Fruit fly (Drosophila melanogaster): Measurements from ENCODE around the gene ppan.
A peak's percentile ranks its signal among the peaks of the same experiment; 100 is the strongest.

Gene ppan

DNA sequence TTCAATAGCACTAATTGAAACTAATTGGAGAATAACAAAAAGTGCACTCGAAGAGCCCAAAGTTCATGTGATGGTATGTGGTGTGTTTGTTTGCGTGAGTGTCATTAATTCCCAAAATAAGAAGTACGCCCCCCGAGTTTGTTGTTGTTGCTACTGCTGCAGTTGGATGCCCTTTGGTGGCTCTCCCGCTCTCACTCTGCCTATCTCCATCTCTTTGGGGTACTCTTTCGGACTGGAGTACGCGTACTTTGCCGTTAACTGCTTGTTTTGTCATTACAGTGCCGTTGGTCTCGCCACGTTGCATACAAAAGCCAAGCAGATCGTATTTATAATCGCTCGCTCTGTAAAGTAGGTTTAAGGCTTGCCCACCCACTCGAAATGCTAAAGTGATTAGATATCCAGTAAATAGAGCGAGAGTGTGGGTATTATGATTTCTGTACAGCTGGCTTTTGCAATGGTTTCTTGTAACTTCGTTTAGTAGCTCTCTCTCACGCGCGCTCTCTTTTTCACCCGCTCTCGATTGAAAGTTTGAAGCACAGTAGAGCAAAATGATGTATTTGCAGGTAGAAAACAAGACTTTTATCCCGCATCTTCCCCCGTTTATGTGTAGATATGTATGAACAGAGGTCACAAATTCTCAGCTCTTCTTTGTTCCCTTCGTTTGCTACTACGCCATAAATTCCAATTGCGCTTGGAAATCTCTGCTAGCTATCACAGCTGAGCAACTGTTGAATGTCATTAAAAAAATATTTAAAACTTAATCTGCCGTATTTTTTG is 3.9 kb upstream of the ppan start (continued):
- no peak for TF ChIP-seq CG9609 (GFP tag; optimal IDR thresholded peaks at IDR 0.05)
- peak; percentile 67 for TF ChIP-seq Oli (tag; optimal IDR thresholded peaks at IDR 0.05)
- no peak for TF ChIP-seq gsb-n (tag; optimal IDR thresholded peaks at IDR 0.05)
- TF ChIP-seq zen2 (GFP tag; IDR thresholded peaks at IDR 0.05; ENCODE audit: partially characterized antibody): no peak
- TF ChIP-seq CG32767 (GFP tag; IDR thresholded peaks at IDR 0.05): no peak
- no peak for TF ChIP-seq CG13894 (tag; optimal IDR thresholded peaks at IDR 0.05)
- TF ChIP-seq gcm (GFP tag; optimal IDR thresholded peaks at IDR 0.05): peak; percentile 55
- TF ChIP-seq CG6654 (GFP tag; optimal IDR thresholded peaks at IDR 0.05): no peak
- no peak for TF ChIP-seq CG1024 (GFP tag; IDR thresholded peaks at IDR 0.05)
- TF ChIP-seq CG15479 (GFP tag; optimal IDR thresholded peaks at IDR 0.05): no peak
- TF ChIP-seq gro (GFP tag; optimal IDR thresholded peaks at IDR 0.05): no peak
- no peak for TF ChIP-seq pita (GFP tag; optimal IDR thresholded peaks at IDR 0.05)
- no peak for TF ChIP-seq eve (GFP tag; optimal IDR thresholded peaks at IDR 0.05)
- no peak for TF ChIP-seq CG8388 (GFP tag; optimal IDR thresholded peaks at IDR 0.05)
- TF ChIP-seq CG4820 (GFP tag; optimal IDR thresholded peaks at IDR 0.05): no peak
- no peak for TF ChIP-seq CG4730 (GFP tag; IDR thresholded peaks at IDR 0.05)
- no peak for TF ChIP-seq pho (GFP tag; optimal IDR thresholded peaks at IDR 0.05)
- no peak for TF ChIP-seq CG34224 (GFP tag; IDR thresholded peaks at IDR 0.05; ENCODE audit: partially characterized antibody)
- no peak for TF ChIP-seq en (GFP tag; optimal IDR thresholded peaks at IDR 0.05)
- TF ChIP-seq CG15601 (tag; optimal IDR thresholded peaks at IDR 0.05): no peak
- TF ChIP-seq CG6765 (GFP tag; optimal IDR thresholded peaks at IDR 0.05): peak; percentile 11
- TF ChIP-seq slbo (GFP tag; IDR thresholded peaks at IDR 0.05): 0 out of 2 replicates have a peak, but pooled peaks have one; percentile 18
- no peak for TF ChIP-seq CG16815 (GFP tag; optimal IDR thresholded peaks at IDR 0.05)
- peak; percentile 79 for TF ChIP-seq CG31365 (tag; optimal IDR thresholded peaks at IDR 0.05)
- no peak for TF ChIP-seq CG14860 (GFP tag; IDR thresholded peaks at IDR 0.05; ENCODE audit: partially characterized antibody)
- TF ChIP-seq CG14667 (GFP tag; IDR thresholded peaks at IDR 0.05): no peak
- TF ChIP-seq mam (GFP tag; optimal IDR thresholded peaks at IDR 0.05): no peak
- TF ChIP-seq ato (GFP tag; IDR thresholded peaks at IDR 0.05; ENCODE audit: partially characterized antibody): no peak
- no peak for TF ChIP-seq CG18011 (GFP tag; optimal IDR thresholded peaks at IDR 0.05)
- no peak for TF ChIP-seq Mad (GFP tag; optimal IDR thresholded peaks at IDR 0.05)
- TF ChIP-seq CG6813 (GFP tag; optimal IDR thresholded peaks at IDR 0.05): peak; percentile 3
- TF ChIP-seq CG2202 (tag; optimal IDR thresholded peaks at IDR 0.05): no peak
- TF ChIP-seq CG11723 (GFP tag; optimal IDR thresholded peaks at IDR 0.05): peak; percentile 23
- no peak for TF ChIP-seq stwl (tag; optimal IDR thresholded peaks at IDR 0.05)
- no peak for TF ChIP-seq sc (optimal IDR thresholded peaks at IDR 0.05)
- peak; percentile 21 for TF ChIP-seq sc (GFP tag; optimal IDR thresholded peaks at IDR 0.05)
- no peak for TF ChIP-seq CG18599 (GFP tag; optimal IDR thresholded peaks at IDR 0.05)
- no peak for TF ChIP-seq sim (GFP tag; IDR thresholded peaks at IDR 0.05)
- no peak for TF ChIP-seq CG16863 (GFP tag; optimal IDR thresholded peaks at IDR 0.05)
- no peak for TF ChIP-seq Dbx (GFP tag; IDR thresholded peaks at IDR 0.05)
- no peak for TF ChIP-seq Sry-β (GFP tag; optimal IDR thresholded peaks at IDR 0.05)
- TF ChIP-seq Fer3 (tag; optimal IDR thresholded peaks at IDR 0.05): peak; percentile 14
- TF ChIP-seq CG42726 (GFP tag; IDR thresholded peaks at IDR 0.05; ENCODE audit: partially characterized antibody): 0 out of 2 replicates have a peak, but pooled peaks have one; percentile 24
- TF ChIP-seq CG1529 (GFP tag; optimal IDR thresholded peaks at IDR 0.05): peak; percentile 32
- no peak for TF ChIP-seq zen (tag; optimal IDR thresholded peaks at IDR 0.05)
- TF ChIP-seq inv (GFP tag; IDR thresholded peaks at IDR 0.05; ENCODE audit: partially characterized antibody): no peak
- peak; percentile 61 for TF ChIP-seq PHDP (tag; optimal IDR thresholded peaks at IDR 0.05)
- no peak for TF ChIP-seq Hr78 (GFP tag; optimal IDR thresholded peaks at IDR 0.05)
